Fruit fly (Drosophila melanogaster) whole organism, adult: ENCODE measurements around the gene Cp7Fb.

Source experiments
- CG11617 ChIP-seq: fragments of 200-800 bp; sonication (Bioruptor generic); optimal IDR thresholded peaks from 2 replicates; lab custom pipeline; 2017; ENCODE audit warnings: mild to moderate bottlenecking, missing biosample characterization, missing genetic modification reagents, missing genetic modification characterization
- CG12768 ChIP-seq: fragments of 200-800 bp; sonication (Bioruptor generic); optimal IDR thresholded peaks from 2 replicates; lab custom pipeline; 2017; ENCODE audit warnings: missing biosample characterization, missing genetic modification characterization, mild to moderate bottlenecking, moderate library complexity, missing genetic modification reagents
- CG14711 ChIP-seq: fragments of 200-800 bp; sonication (Bioruptor generic); optimal IDR thresholded peaks from 2 replicates; lab custom pipeline; 2018; ENCODE audit warnings: missing biosample characterization, mild to moderate bottlenecking, missing genetic modification characterization, moderate library complexity
- CG1620 ChIP-seq: fragments of 200-800 bp; sonication (Bioruptor generic); optimal IDR thresholded peaks from 2 replicates; lab custom pipeline; 2016; ENCODE audit warnings: missing biosample characterization, missing genetic modification characterization
- CG33017 ChIP-seq: fragments of 200-800 bp; sonication (Bioruptor generic); optimal IDR thresholded peaks from 2 replicates; lab custom pipeline; 2018; ENCODE audit warnings: missing biosample characterization, mild to moderate bottlenecking, missing genetic modification characterization, moderate library complexity
- CG5204 ChIP-seq: fragments of 200-800 bp; sonication (Bioruptor generic); optimal IDR thresholded peaks from 2 replicates; lab custom pipeline; 2016; ENCODE audit warnings: missing biosample characterization, missing genetic modification characterization
- CG7045 ChIP-seq: fragments of 200-800 bp; sonication (Bioruptor generic); optimal IDR thresholded peaks from 2 replicates; lab custom pipeline; 2017; ENCODE audit warnings: missing biosample characterization, mild to moderate bottlenecking, missing genetic modification characterization
- CG7101 ChIP-seq: fragments of 200-800 bp; sonication (Bioruptor generic); optimal IDR thresholded peaks from 2 replicates; lab custom pipeline; 2018; ENCODE audit warnings: missing biosample characterization, mild to moderate bottlenecking, missing genetic modification characterization, moderate library complexity
- Clk ChIP-seq: fragments of 200-800 bp; sonication (Bioruptor generic); optimal IDR thresholded peaks from 2 replicates; lab custom pipeline; 2017; ENCODE audit warnings: missing biosample characterization, missing genetic modification characterization
- Crg-1 ChIP-seq: fragments of 200-800 bp; sonication (Bioruptor generic); optimal IDR thresholded peaks from 2 replicates; lab custom pipeline; 2016; ENCODE audit warnings: missing biosample characterization, missing genetic modification characterization
- Hr96 ChIP-seq: fragments of 200-800 bp; sonication (Bioruptor generic); optimal IDR thresholded peaks from 2 replicates; lab custom pipeline; 2016; ENCODE audit warnings: missing biosample characterization, missing genetic modification characterization
- Mnt ChIP-seq: fragments of 200-800 bp; sonication (Bioruptor generic); optimal IDR thresholded peaks from 2 replicates; lab custom pipeline; 2016; ENCODE audit warnings: missing biosample characterization, mild to moderate bottlenecking, missing genetic modification characterization
- bab1 ChIP-seq: fragments of 200-800 bp; sonication (Bioruptor generic); optimal IDR thresholded peaks from 3 replicates; lab custom pipeline; 2019; ENCODE audit warnings: missing biosample characterization, mild to moderate bottlenecking, missing genetic modification characterization, moderate library complexity
- cic ChIP-seq: fragments of 200-800 bp; sonication (Bioruptor generic); optimal IDR thresholded peaks from 2 replicates; lab custom pipeline; 2017; ENCODE audit warnings: missing biosample characterization, mild to moderate bottlenecking, missing genetic modification characterization, moderate library complexity
- cnc ChIP-seq, 2 experiments: fragments of >200 bp; optimal IDR thresholded peaks; 2 replicates each; lab custom pipeline; 2017
- kay ChIP-seq: fragments of 200-800 bp; sonication (Bioruptor generic); peaks from one replicate; lab custom pipeline; 2016; ENCODE audit warnings: missing biosample characterization, missing genetic modification characterization, borderline replicate concordance
- ovo ChIP-seq: fragments of 200-800 bp; sonication (Bioruptor generic); optimal IDR thresholded peaks from 2 replicates; lab custom pipeline; 2016; ENCODE audit warnings: missing biosample characterization, missing genetic modification characterization
- pad ChIP-seq: fragments of 200-800 bp; sonication (Bioruptor generic); optimal IDR thresholded peaks from 3 replicates; lab custom pipeline; 2017; ENCODE audit warnings: missing biosample characterization, missing genetic modification characterization, mild to moderate bottlenecking, moderate library complexity, missing genetic modification reagents
- tj ChIP-seq: fragments of 200-800 bp; sonication (Bioruptor generic); optimal IDR thresholded peaks from 3 replicates; lab custom pipeline; 2017; ENCODE audit warnings: missing biosample characterization, mild to moderate bottlenecking, missing genetic modification characterization, moderate library complexity
- toe ChIP-seq: fragments of 200-800 bp; sonication (Bioruptor generic); optimal IDR thresholded peaks from 2 replicates; lab custom pipeline; 2016; ENCODE audit warnings: missing biosample characterization, missing genetic modification characterization

The Cp7Fb gene

DNA sequence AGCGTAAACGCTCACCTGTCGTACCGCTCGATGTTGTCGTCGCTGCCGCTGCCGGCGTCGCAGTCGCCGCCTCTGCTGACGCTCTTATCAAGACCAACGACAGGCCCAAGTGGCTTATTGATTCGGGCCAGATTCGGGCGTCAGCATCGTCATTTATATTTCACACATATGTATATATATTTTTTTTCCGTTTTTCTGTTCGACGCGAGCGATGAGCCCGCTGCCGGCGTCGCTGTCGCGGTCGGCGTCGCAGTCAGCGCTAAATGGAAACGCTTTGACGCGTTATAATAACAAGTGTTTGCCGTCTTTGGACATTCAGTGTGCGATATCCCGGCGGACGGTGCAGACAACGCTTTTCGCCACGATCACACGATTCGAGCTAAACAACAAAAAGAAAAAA lies 28.4 kb downstream of the Cp7Fb start:
- TF ChIP-seq CG1620 (GFP tag; lab: Kevin White, UChicago), result no peak
- TF ChIP-seq Mnt, result no peak
- TF ChIP-seq cic (GFP tag; lab: Kevin White, UChicago), result peak; percentile 38
- TF ChIP-seq Hr96, result no peak

DNA sequence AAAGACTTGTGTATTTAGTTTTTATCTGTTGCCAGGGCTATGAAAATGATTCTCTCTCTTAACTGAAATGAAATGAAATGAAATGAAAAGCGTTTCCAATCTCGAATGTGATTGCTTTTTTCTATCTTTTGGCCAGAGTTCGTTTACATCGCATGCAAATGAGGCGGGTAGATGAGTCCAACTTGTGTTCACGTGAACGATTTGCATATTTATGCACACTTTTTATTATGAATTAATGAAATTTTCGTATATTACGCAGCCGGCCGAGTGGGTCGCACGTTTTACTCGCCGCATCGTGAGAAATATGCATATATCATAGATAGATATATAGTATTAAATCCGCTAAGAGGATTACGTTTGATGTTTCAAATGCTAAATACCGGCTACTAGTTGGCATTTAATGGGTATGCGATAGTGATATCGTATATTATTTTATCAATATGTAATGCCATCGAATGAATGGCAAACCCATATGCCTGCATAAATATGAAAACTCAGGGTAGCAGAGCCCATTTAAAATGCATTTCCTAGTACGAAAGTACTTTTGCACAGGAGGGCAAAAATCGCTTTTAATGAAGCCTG lies 31.5 kb downstream of the Cp7Fb start:
- no peak for TF ChIP-seq cic (GFP tag; lab: Kevin White, UChicago)
- no peak for TF ChIP-seq CG11617 (GFP tag; lab: Kevin White, UChicago)
- TF ChIP-seq toe, result no peak
- no peak for TF ChIP-seq CG7045 (GFP tag; lab: Kevin White, UChicago)
- TF ChIP-seq bab1 (GFP tag; lab: Kevin White, UChicago), result no peak
- no peak for TF ChIP-seq Clk (GFP tag; lab: Kevin White, UChicago)
- no peak for TF ChIP-seq cnc (optimal IDR thresholded peaks at IDR 0.05; lab: Kevin White, UChicago)
- TF ChIP-seq Crg-1 (GFP tag; lab: Kevin White, UChicago), result no peak
- TF ChIP-seq Hr96, result no peak
- TF ChIP-seq kay (GFP tag; lab: Kevin White, UChicago), result no peak

DNA sequence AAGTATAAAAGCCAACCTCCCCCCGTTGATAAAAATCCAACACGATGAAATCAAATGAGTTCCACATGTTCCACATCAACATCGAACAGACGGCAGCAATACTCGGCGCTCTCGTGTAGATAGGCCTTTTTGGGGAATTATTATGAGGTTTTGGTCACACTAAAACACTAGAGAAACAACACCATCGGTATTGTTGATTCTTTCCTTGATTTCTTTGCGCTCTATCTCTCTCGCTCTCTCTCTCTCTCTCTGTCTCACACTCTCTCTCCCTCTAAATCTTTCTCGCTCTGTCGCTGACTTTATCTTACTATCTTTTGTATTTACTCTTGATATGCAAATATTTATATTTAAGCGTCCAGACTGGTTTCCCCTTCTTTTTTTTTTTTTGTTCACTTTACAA lies 37.1 kb downstream of the Cp7Fb start:
- TF ChIP-seq CG7101 (tag; lab: Kevin White, UChicago) (peak; percentile 49), CG7045 (GFP tag; lab: Kevin White, UChicago) (peak; percentile 23), Hr96 (no peak)

DNA sequence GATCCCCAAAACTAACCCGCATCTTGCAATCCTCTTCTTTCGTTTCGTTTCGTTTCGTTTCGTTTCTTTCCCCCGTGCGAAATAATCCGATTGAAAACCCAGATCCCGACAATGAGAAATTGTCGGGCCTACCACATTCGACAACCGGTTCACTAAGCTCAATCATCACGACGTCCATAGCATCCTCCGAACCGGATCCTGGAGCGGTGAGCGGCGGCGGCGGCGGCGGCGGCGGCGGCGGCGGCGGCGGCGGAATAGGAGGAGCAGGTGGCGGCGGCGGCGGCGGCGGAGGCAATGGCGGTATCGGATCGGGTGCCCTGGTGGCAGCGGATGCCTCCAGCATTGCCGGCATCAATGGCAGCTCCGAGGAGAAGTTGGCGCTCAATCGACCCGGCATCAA lies 38.6 kb downstream of the Cp7Fb start:
- TF ChIP-seq Crg-1 (GFP tag; lab: Kevin White, UChicago) (no peak), CG11617 (GFP tag; lab: Kevin White, UChicago) (no peak), CG12768 (no peak), cic (GFP tag; lab: Kevin White, UChicago) (no peak), bab1 (GFP tag; lab: Kevin White, UChicago) (no peak), Clk (GFP tag; lab: Kevin White, UChicago) (no peak), CG33017 (tag; lab: Kevin White, UChicago) (no peak), kay (GFP tag; lab: Kevin White, UChicago) (no peak), CG7101 (tag; lab: Kevin White, UChicago) (no peak), CG14711 (tag; lab: Kevin White, UChicago) (no peak), cnc (optimal IDR thresholded peaks at IDR 0.05; lab: Kevin White, UChicago) (no peak), Hr96 (no peak), toe (no peak), CG5204 (no peak), Mnt (no peak), tj (GFP tag; lab: Kevin White, UChicago) (no peak), CG7045 (GFP tag; lab: Kevin White, UChicago) (no peak), CG1620 (GFP tag; lab: Kevin White, UChicago) (no peak), ovo (GFP tag; lab: Kevin White, UChicago) (no peak), pad (GFP tag; lab: Kevin White, UChicago) (no peak)

DNA sequence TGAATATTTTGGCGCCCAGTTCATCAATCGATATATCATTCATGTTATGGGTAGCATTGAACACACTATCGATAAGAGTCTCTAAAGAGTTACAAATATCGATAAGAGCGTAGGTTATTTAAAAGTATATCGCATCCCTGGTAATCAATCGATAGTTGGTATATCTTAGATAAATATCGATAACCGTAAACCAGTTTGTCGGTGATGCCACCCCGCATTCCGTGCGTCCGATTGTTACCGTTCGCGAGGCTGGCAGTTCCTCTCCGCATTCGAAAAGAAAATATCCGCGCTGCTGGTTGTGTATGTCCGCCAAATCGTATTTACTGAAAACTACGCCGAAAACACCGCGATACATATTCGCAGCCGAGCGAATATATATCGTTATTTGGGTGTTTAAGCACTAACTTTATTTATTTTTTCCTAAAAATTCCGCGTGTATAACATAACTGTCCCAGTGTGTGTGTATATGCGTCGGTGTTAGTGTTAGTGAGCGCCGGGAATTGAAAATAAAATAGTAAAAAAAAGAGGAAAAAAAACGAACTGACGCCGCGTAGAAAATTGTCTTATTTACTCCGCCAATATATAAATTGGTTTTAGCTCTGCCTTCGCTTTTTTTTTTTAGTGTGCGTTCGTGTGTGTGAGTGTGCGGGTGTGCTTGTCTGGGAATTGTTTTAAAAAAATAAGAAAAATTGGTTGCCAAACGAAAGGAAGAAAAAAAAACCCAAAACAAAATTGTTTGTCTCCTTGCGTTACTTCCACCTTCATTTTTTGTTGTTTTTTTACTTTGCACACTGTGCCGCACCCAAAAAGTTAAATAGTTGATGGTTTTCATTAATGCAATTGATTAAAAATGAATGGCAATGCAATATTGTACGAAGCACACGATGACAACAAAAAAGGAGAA lies 43.7 kb downstream of the Cp7Fb start, which contains the start of gene Nrg:
TSS of gene Nrg (plus strand) at position 253 of the 904 bp plus-strand sequence.
- TF ChIP-seq Mnt, result peak; percentile 65
- TF ChIP-seq toe, result peak; percentile 3
- no peak for TF ChIP-seq CG14711 (tag; lab: Kevin White, UChicago)
- no peak for TF ChIP-seq Hr96
- no peak for TF ChIP-seq CG7045 (GFP tag; lab: Kevin White, UChicago)
- TF ChIP-seq ovo (GFP tag; lab: Kevin White, UChicago), result peak; percentile 3
- TF ChIP-seq Clk (GFP tag; lab: Kevin White, UChicago), result no peak
- TF ChIP-seq CG1620 (GFP tag; lab: Kevin White, UChicago), result peak; percentile 44
- TF ChIP-seq bab1 (GFP tag; lab: Kevin White, UChicago), result peak; percentile 89
- peak; percentile 39 for TF ChIP-seq pad (GFP tag; lab: Kevin White, UChicago)
- TF ChIP-seq CG33017 (tag; lab: Kevin White, UChicago), result no peak
- TF ChIP-seq Crg-1 (GFP tag; lab: Kevin White, UChicago), result peak; percentile 40
- peak; percentile 1 for TF ChIP-seq CG11617 (GFP tag; lab: Kevin White, UChicago)
- TF ChIP-seq kay (GFP tag; lab: Kevin White, UChicago), result no peak
- TF ChIP-seq CG7101 (tag; lab: Kevin White, UChicago), result peak; percentile 17
- peak; percentile 21 for TF ChIP-seq tj (GFP tag; lab: Kevin White, UChicago)
- peak; percentile 14 for TF ChIP-seq CG12768
- no peak for TF ChIP-seq CG5204
- no peak for TF ChIP-seq cnc (optimal IDR thresholded peaks at IDR 0.05; lab: Kevin White, UChicago)
- peak; percentile 11 for TF ChIP-seq cic (GFP tag; lab: Kevin White, UChicago)

DNA sequence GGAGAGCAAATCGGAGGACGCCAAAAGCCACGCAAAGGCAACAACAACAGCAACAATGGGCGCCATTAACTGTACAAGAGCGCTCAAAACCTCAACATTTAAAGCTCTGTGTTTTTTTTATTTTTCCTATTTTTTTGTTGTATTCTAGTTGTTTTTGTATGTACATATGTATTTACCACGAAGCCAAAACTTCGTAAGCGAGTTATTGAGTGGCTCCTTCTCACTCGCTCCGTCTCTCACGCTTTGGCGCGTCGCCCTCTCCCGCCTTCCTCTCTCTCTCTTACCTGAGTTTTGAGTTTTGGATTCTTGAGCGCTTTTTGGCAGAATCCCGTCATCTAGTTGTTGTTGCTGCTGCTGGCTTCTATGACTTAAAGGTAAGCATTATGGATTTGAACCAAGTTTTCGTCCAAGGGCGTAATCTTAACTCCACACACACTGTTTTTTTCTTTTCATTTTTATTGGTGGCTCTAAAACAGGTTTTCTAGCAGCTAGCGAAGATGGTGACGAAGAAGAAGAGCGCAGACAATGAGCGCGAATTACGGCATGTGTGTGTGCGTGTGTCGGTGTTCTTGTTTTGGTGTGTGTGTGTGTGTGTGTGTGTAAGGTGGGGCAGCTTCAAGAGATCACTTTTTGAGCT lies 44.5 kb downstream of the Cp7Fb start:
- TF ChIP-seq kay (GFP tag; lab: Kevin White, UChicago), result no peak
- peak; percentile 67 for TF ChIP-seq pad (GFP tag; lab: Kevin White, UChicago)
